Fruit fly (Drosophila melanogaster): ENCODE measurements around the gene Adi1.

Adi1 gene

DNA sequence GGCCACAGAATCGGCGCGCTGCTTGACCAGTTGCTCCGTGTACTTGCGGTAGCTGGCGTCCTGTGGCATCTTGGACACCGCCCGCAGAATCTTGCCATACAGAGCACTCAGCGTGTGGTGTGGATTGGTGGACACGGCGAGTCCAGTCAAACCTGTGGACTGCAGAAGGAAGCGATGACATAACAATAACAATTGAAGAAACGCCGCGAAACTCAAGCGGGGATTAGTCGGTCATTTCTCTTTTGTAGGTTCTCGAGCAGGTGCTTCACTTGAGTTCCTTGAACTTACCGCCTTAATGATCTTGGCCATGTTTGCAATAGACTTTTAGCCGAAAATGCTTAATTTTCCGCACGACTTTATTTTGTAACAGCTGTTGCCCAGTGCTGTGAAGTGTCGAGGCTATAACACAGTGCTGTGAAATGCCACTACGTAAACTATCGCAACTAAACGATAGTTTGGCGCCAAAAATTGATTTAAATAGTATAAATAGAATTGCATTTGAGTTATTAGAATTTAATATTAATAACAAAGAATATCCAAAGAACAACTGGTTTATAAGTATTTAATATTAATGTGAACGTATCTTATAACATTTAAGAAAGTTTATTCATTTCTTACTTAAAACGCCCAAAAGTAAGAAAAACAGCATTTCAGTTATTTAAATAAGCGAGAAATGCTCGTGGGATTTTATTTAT, 30.7 kb downstream of the Adi1 start, which contains the start of gene ND-13B (continued):
- no peak for TF ChIP-seq da (GFP tag; optimal IDR thresholded peaks at IDR 0.05)
- TF ChIP-seq Rfx (GFP tag; IDR thresholded peaks at IDR 0.05), result peak; percentile 60
- peak; percentile 69 for TF ChIP-seq HLH4C (GFP tag; IDR thresholded peaks at IDR 0.05; ENCODE audit: partially characterized antibody)
- TF ChIP-seq chinmo (GFP tag; IDR thresholded peaks at IDR 0.05; ENCODE audit: partially characterized antibody), result peak; percentile 64; the same call in 1 of the 4 replicates
- TF ChIP-seq mam (GFP tag; optimal IDR thresholded peaks at IDR 0.05), result peak; percentile 53
- peak; percentile 6 for TF ChIP-seq CG1603 (tag; optimal IDR thresholded peaks at IDR 0.05)
- TF ChIP-seq CG2678 (tag; optimal IDR thresholded peaks at IDR 0.05), result no peak
- TF ChIP-seq CG2120 (GFP tag; optimal IDR thresholded peaks at IDR 0.05), result peak; percentile 63
- TF ChIP-seq CG14710 (tag; optimal IDR thresholded peaks at IDR 0.05), result peak; percentile 47
- TF ChIP-seq caup (GFP tag; optimal IDR thresholded peaks at IDR 0.05; ENCODE audit: severe bottlenecking), result peak; percentile 67
- no peak for TF ChIP-seq E2f1 (GFP tag; IDR thresholded peaks at IDR 0.05)
- TF ChIP-seq bbx (GFP tag; IDR thresholded peaks at IDR 0.05; ENCODE audit: partially characterized antibody), result peak; percentile 81
- no peak for TF ChIP-seq CG6689 (GFP tag; IDR thresholded peaks at IDR 0.05)
- TF ChIP-seq CG31441 (GFP tag; IDR thresholded peaks at IDR 0.05), result no peak
- no peak for TF ChIP-seq Elba2 (GFP tag; optimal IDR thresholded peaks at IDR 0.05)
- TF ChIP-seq CG34224 (GFP tag; IDR thresholded peaks at IDR 0.05; ENCODE audit: partially characterized antibody), result peak; percentile 85
- TF ChIP-seq fd102C (GFP tag; optimal IDR thresholded peaks at IDR 0.05), result no peak
- 0 out of 2 replicates have a peak, but pooled peaks have one; percentile 24 for TF ChIP-seq sob (GFP tag; IDR thresholded peaks at IDR 0.05)
- TF ChIP-seq CG6683 (GFP tag; optimal IDR thresholded peaks at IDR 0.05), result peak; percentile 7
- peak; percentile 16 for TF ChIP-seq her (GFP tag; optimal IDR thresholded peaks at IDR 0.05)
- TF ChIP-seq dm (GFP tag; optimal IDR thresholded peaks at IDR 0.05), result no peak
- TF ChIP-seq CG9727 (GFP tag; optimal IDR thresholded peaks at IDR 0.05), result no peak
- TF ChIP-seq pho (GFP tag; optimal IDR thresholded peaks at IDR 0.05), result peak; percentile 7
- TF ChIP-seq Sry-δ (GFP tag; optimal IDR thresholded peaks at IDR 0.05), result peak; percentile 69
- peak; percentile 59 for TF ChIP-seq CG4424 (GFP tag; optimal IDR thresholded peaks at IDR 0.05)
- TF ChIP-seq Fer3 (tag; optimal IDR thresholded peaks at IDR 0.05), result peak; percentile 8
- TF ChIP-seq HLH54F (GFP tag; optimal IDR thresholded peaks at IDR 0.05), result peak; percentile 33
- peak; percentile 76 for TF ChIP-seq Scr (GFP tag; IDR thresholded peaks at IDR 0.05; ENCODE audit: partially characterized antibody)
- no peak for TF ChIP-seq cwo (GFP tag; optimal IDR thresholded peaks at IDR 0.05)
- no peak for TF ChIP-seq dati (GFP tag; IDR thresholded peaks at IDR 0.05)
- peak; percentile 4 for TF ChIP-seq Xbp1 (GFP tag; optimal IDR thresholded peaks at IDR 0.05)
- peak; percentile 19 for TF ChIP-seq nom (GFP tag; optimal IDR thresholded peaks at IDR 0.05)
- TF ChIP-seq scrt (GFP tag; optimal IDR thresholded peaks at IDR 0.05), result no peak
- TF ChIP-seq nmo (GFP tag; optimal IDR thresholded peaks at IDR 0.05), result peak; percentile 25
- no peak for TF ChIP-seq CG17359 (tag; optimal IDR thresholded peaks at IDR 0.05)
- TF ChIP-seq Taf1 (GFP tag; IDR thresholded peaks at IDR 0.05), result no peak
- no peak for TF ChIP-seq unpg (GFP tag; optimal IDR thresholded peaks at IDR 0.05)
- TF ChIP-seq CG8089 (GFP tag; optimal IDR thresholded peaks at IDR 0.05), result no peak
- TF ChIP-seq lilli (GFP tag; optimal IDR thresholded peaks at IDR 0.05), result peak; percentile 21
- TF ChIP-seq Six4 (GFP tag; optimal IDR thresholded peaks at IDR 0.05), result peak; percentile 3
- peak; percentile 24 for TF ChIP-seq phol (tag; optimal IDR thresholded peaks at IDR 0.05)
- no peak for TF ChIP-seq CG12942 (GFP tag; optimal IDR thresholded peaks at IDR 0.05)
- peak; percentile 22 for TF ChIP-seq NfI (GFP tag; optimal IDR thresholded peaks at IDR 0.05)
- TF ChIP-seq Opbp (GFP tag; IDR thresholded peaks at IDR 0.05; ENCODE audit: partially characterized antibody), result peak; percentile 70; the same call in 1 of the 3 replicates
- TF ChIP-seq CG2129 (GFP tag; IDR thresholded peaks at IDR 0.05; ENCODE audit: partially characterized antibody), result peak; percentile 66
- TF ChIP-seq B-H2 (GFP tag; optimal IDR thresholded peaks at IDR 0.05), result peak; percentile 42
- TF ChIP-seq vvl (GFP tag; IDR thresholded peaks at IDR 0.05), result peak; percentile 29; the same call in 1 of the 2 replicates
- peak; percentile 80 for TF ChIP-seq Dll (GFP tag; IDR thresholded peaks at IDR 0.05; ENCODE audit: partially characterized antibody)
